Fruit fly (Drosophila melanogaster) whole organism, embryonic: ENCODE data around the gene Vha68-3.

Experiments
- CG10147 ChIP-seq: fragments of 200-800 bp; sonication (Bioruptor generic); optimal IDR thresholded peaks from 2 replicates; lab custom pipeline; 2019; ENCODE audit warnings: missing biosample characterization, mild to moderate bottlenecking, missing genetic modification characterization, moderate library complexity
- CG10543 ChIP-seq: fragments of 200-800 bp; sonication (Bioruptor generic); optimal IDR thresholded peaks from 3 replicates; lab custom pipeline; 2017; ENCODE audit warnings: missing biosample characterization, mild to moderate bottlenecking, missing genetic modification characterization, moderate library complexity
- CG11085 ChIP-seq: fragments of 200-800 bp; sonication (Bioruptor generic); IDR thresholded peaks from 2 replicates; pipeline ENCODE4 v1.3.6; 2022; ENCODE audit warnings: missing biosample characterization, missing genetic modification characterization
- CG12104 ChIP-seq: fragments of 200-800 bp; sonication (Bioruptor generic); optimal IDR thresholded peaks from 3 replicates; lab custom pipeline; 2016; ENCODE audit warnings: missing biosample characterization, missing genetic modification characterization
- CG12659 ChIP-seq: fragments of 200-800 bp; sonication (Bioruptor generic); optimal IDR thresholded peaks from 3 replicates; lab custom pipeline; 2017; ENCODE audit warnings: mild to moderate bottlenecking, missing biosample characterization, missing genetic modification reagents, missing genetic modification characterization
- CG13123 ChIP-seq: fragments of 200-800 bp; sonication (Bioruptor generic); optimal IDR thresholded peaks from 2 replicates; lab custom pipeline; 2016; ENCODE audit warnings: missing biosample characterization, missing genetic modification characterization
- CG13624 ChIP-seq: fragments of 200-800 bp; sonication (Bioruptor generic); optimal IDR thresholded peaks from 2 replicates; lab custom pipeline; 2016; ENCODE audit warnings: missing biosample characterization, missing genetic modification characterization
- CG15514 ChIP-seq: fragments of 200-800 bp; sonication (Bioruptor generic); optimal IDR thresholded peaks from 3 replicates; lab custom pipeline; 2017; ENCODE audit warnings: missing biosample characterization, missing genetic modification characterization, mild to moderate bottlenecking, moderate library complexity, missing genetic modification reagents
- CG17829 ChIP-seq: fragments of 200-800 bp; optimal IDR thresholded peaks from 2 replicates; lab custom pipeline; 2019; ENCODE audit warnings: missing biosample characterization, mild to moderate bottlenecking, missing genetic modification characterization, moderate library complexity
- CG1792 ChIP-seq: fragments of 200-800 bp; sonication (Bioruptor generic); optimal IDR thresholded peaks from 2 replicates; lab custom pipeline; 2016; ENCODE audit warnings: missing biosample characterization, missing genetic modification characterization
- CG1832 ChIP-seq: fragments of 200-800 bp; sonication (Bioruptor generic); optimal IDR thresholded peaks from 2 replicates; lab custom pipeline; 2017; ENCODE audit warnings: missing biosample characterization, mild to moderate bottlenecking, missing genetic modification characterization, inconsistent platforms
- CG2889 ChIP-seq: fragments of 200-800 bp; sonication (Bioruptor generic); IDR thresholded peaks from 3 replicates; pipeline ENCODE4 v1.3.6; 2022; ENCODE audit warnings: missing biosample characterization, missing genetic modification characterization
- CG31388 ChIP-seq: fragments of 200-800 bp; sonication (Bioruptor generic); optimal IDR thresholded peaks from 2 replicates; lab custom pipeline; 2016; ENCODE audit warnings: missing biosample characterization, missing genetic modification characterization
- CG3163 ChIP-seq: fragments of 200-800 bp; sonication (Bioruptor generic); optimal IDR thresholded peaks from 3 replicates; lab custom pipeline; 2016; ENCODE audit warnings: missing biosample characterization, missing genetic modification characterization
- CG32532 ChIP-seq: fragments of 200-800 bp; sonication (Bioruptor generic); IDR thresholded peaks from 2 replicates; pipeline ENCODE4 v1.3.6; 2022; ENCODE audit warnings: missing biosample characterization, missing genetic modification characterization
- CG32767 ChIP-seq: fragments of 200-800 bp; sonication (Bioruptor generic); IDR thresholded peaks from 2 replicates; pipeline ENCODE4 v1.3.6; 2022; ENCODE audit warnings: missing biosample characterization, missing genetic modification characterization
- CG34422 ChIP-seq: fragments of 200-800 bp; sonication (Bioruptor generic); IDR thresholded peaks from 3 replicates; pipeline ENCODE4 v1.3.6; 2022; ENCODE audit warnings: missing biosample characterization, missing genetic modification characterization
- CG3995 ChIP-seq: fragments of 200-800 bp; sonication (Bioruptor generic); optimal IDR thresholded peaks from 3 replicates; lab custom pipeline; 2016; ENCODE audit warnings: missing biosample characterization, missing genetic modification characterization
- CG6254 ChIP-seq: fragments of 200-800 bp; sonication (Bioruptor generic); optimal IDR thresholded peaks from 3 replicates; lab custom pipeline; 2017; ENCODE audit warnings: mild to moderate bottlenecking, missing biosample characterization, missing genetic modification reagents, missing genetic modification characterization
- CG6272 ChIP-seq: fragments of 200-800 bp; sonication (Bioruptor generic); IDR thresholded peaks from 2 replicates; pipeline ENCODE4 v1.3.6; 2022; ENCODE audit warnings: missing biosample characterization, missing genetic modification characterization
- CG7556 ChIP-seq: fragments of 200-800 bp; sonication (Bioruptor generic); optimal IDR thresholded peaks from 2 replicates; lab custom pipeline; 2017; ENCODE audit warnings: missing biosample characterization, mild to moderate bottlenecking, missing genetic modification characterization
- CG7928 ChIP-seq: fragments of 200-800 bp; sonication (Bioruptor generic); optimal IDR thresholded peaks from 2 replicates; lab custom pipeline; 2017; ENCODE audit warnings: missing biosample characterization, mild to moderate bottlenecking, missing genetic modification characterization
- CG8281 ChIP-seq: fragments of 200-800 bp; sonication (Bioruptor generic); optimal IDR thresholded peaks from 2 replicates; lab custom pipeline; 2018; ENCODE audit warnings: missing biosample characterization, mild to moderate bottlenecking, missing genetic modification characterization, moderate library complexity
- CG8924 ChIP-seq: fragments of 200-800 bp; optimal IDR thresholded peaks from 3 replicates; lab custom pipeline; 2019; ENCODE audit warnings: missing biosample characterization, mild to moderate bottlenecking, missing genetic modification characterization, moderate library complexity
- CHES-1-like ChIP-seq: fragments of 200-800 bp; sonication (Bioruptor generic); optimal IDR thresholded peaks from 2 replicates; lab custom pipeline; 2016; ENCODE audit warnings: missing biosample characterization, missing genetic modification characterization
- D19B ChIP-seq: fragments of 200-800 bp; sonication (Bioruptor generic); optimal IDR thresholded peaks from 2 replicates; lab custom pipeline; 2017; ENCODE audit warnings: missing biosample characterization, mild to moderate bottlenecking, missing genetic modification characterization
- HLH54F ChIP-seq: fragments of 200-800 bp; sonication (Bioruptor generic); optimal IDR thresholded peaks from 3 replicates; lab custom pipeline; 2016; ENCODE audit warnings: missing biosample characterization, missing genetic modification characterization
- Hsf ChIP-seq: fragments of 200-800 bp; sonication (Bioruptor generic); optimal IDR thresholded peaks from 3 replicates; lab custom pipeline; 2016; ENCODE audit warnings: missing biosample characterization, missing genetic modification characterization
- Myb ChIP-seq: fragments of 200-800 bp; sonication (Bioruptor generic); optimal IDR thresholded peaks from 2 replicates; lab custom pipeline; 2016; ENCODE audit warnings: missing biosample characterization, missing genetic modification characterization
- NC2α ChIP-seq: fragments of 200-800 bp; sonication (Bioruptor generic); optimal IDR thresholded peaks from 2 replicates; lab custom pipeline; 2016; ENCODE audit warnings: missing biosample characterization, missing genetic modification characterization
- Pdp1 ChIP-seq, 2 experiments: fragments of 200-800 bp; sonication (Bioruptor generic); optimal IDR thresholded peaks; 3 replicates each; lab custom pipeline; 2016; ENCODE audit warnings: missing biosample characterization in 2 of 2, missing genetic modification characterization in 2 of 2, mild to moderate bottlenecking in 1 of 2, moderate library complexity in 1 of 2
- Tbp ChIP-seq: fragments of >200 bp; optimal IDR thresholded peaks from 2 replicates; lab custom pipeline; 2018; ENCODE audit warnings: missing biosample characterization, missing genetic modification characterization
- ara ChIP-seq: fragments of 200-800 bp; sonication (Bioruptor generic); IDR thresholded peaks from 2 replicates; pipeline ENCODE4 v1.3.6; 2022; ENCODE audit warnings: missing biosample characterization, missing genetic modification characterization
- chn ChIP-seq: fragments of 200-800 bp; sonication (Bioruptor generic); optimal IDR thresholded peaks from 2 replicates; lab custom pipeline; 2016; ENCODE audit warnings: missing biosample characterization, missing genetic modification characterization
- crol ChIP-seq: fragments of 200-800 bp; sonication (Bioruptor generic); IDR thresholded peaks from 2 replicates; pipeline ENCODE4 v1.3.6; 2022; ENCODE audit warnings: missing biosample characterization, missing genetic modification characterization
- dati ChIP-seq: fragments of 200-800 bp; sonication (Bioruptor generic); IDR thresholded peaks from 2 replicates; pipeline ENCODE4 v1.3.6; 2022; ENCODE audit warnings: missing biosample characterization, missing genetic modification characterization
- fd3F ChIP-seq: fragments of 200-800 bp; sonication (Bioruptor generic); optimal IDR thresholded peaks from 2 replicates; lab custom pipeline; 2018; ENCODE audit warnings: missing biosample characterization, mild to moderate bottlenecking, missing genetic modification characterization, moderate library complexity
- fu2 ChIP-seq: fragments of 200-800 bp; sonication (Bioruptor generic); optimal IDR thresholded peaks from 2 replicates; lab custom pipeline; 2016; ENCODE audit warnings: missing biosample characterization, missing genetic modification characterization
- gsb ChIP-seq: fragments of 200-800 bp; sonication (Bioruptor generic); IDR thresholded peaks from 2 replicates; pipeline ENCODE4 v1.3.6; 2022; ENCODE audit warnings: missing biosample characterization, missing genetic modification characterization
- jumu ChIP-seq: fragments of 200-800 bp; sonication (Bioruptor generic); optimal IDR thresholded peaks from 3 replicates; lab custom pipeline; 2016; ENCODE audit warnings: missing biosample characterization, missing genetic modification characterization
- kah ChIP-seq: fragments of 200-800 bp; sonication (Bioruptor generic); optimal IDR thresholded peaks from 2 replicates; lab custom pipeline; 2018; ENCODE audit warnings: missing biosample characterization, mild to moderate bottlenecking, missing genetic modification characterization
- kay ChIP-seq: fragments of 200-800 bp; sonication (Bioruptor generic); optimal IDR thresholded peaks from 2 replicates; lab custom pipeline; 2016; ENCODE audit warnings: missing biosample characterization, missing genetic modification characterization
- mirr ChIP-seq: fragments of 200-800 bp; sonication (Bioruptor generic); optimal IDR thresholded peaks from 3 replicates; lab custom pipeline; 2018; ENCODE audit warnings: missing biosample characterization, mild to moderate bottlenecking, missing genetic modification characterization
- nau ChIP-seq: fragments of 200-800 bp; sonication (Bioruptor generic); optimal IDR thresholded peaks from 3 replicates; lab custom pipeline; 2017; ENCODE audit warnings: missing biosample characterization, mild to moderate bottlenecking, missing genetic modification characterization, missing genetic modification reagents
- prd ChIP-seq, 3 experiments: fragments of >200 bp in 2 of 3; fragments of 200-800 bp in 1 of 3; sonication (Bioruptor generic) in 1 of 3; optimal IDR thresholded peaks in 2 of 3; IDR thresholded peaks in 1 of 3; 2 replicates in 2 of 3; 3 replicates in 1 of 3; pipeline versions ENCODE4 v1.3.6 to Lab custom; 2017 to 2022; ENCODE audit warnings: missing biosample characterization in 1 of 3, missing genetic modification characterization in 1 of 3
- psq ChIP-seq: fragments of 200-800 bp; sonication (Bioruptor generic); optimal IDR thresholded peaks from 2 replicates; lab custom pipeline; 2017; ENCODE audit warnings: missing biosample characterization, missing genetic modification characterization
- slbo ChIP-seq: fragments of 200-800 bp; sonication (Bioruptor generic); IDR thresholded peaks from 2 replicates; pipeline ENCODE4 v1.3.6; 2022; ENCODE audit warnings: missing biosample characterization, missing genetic modification characterization
- trem ChIP-seq: fragments of 200-800 bp; optimal IDR thresholded peaks from 3 replicates; lab custom pipeline; 2019; ENCODE audit warnings: missing biosample characterization, mild to moderate bottlenecking, missing genetic modification characterization, moderate library complexity
- vfl ChIP-seq: fragments of 200-800 bp; sonication (Bioruptor generic); optimal IDR thresholded peaks from 2 replicates; lab custom pipeline; 2016; ENCODE audit warnings: missing biosample characterization, missing genetic modification characterization
- vvl ChIP-seq: fragments of 200-800 bp; sonication (Bioruptor generic); IDR thresholded peaks from 2 replicates; pipeline ENCODE4 v1.3.6; 2022; ENCODE audit warnings: missing biosample characterization, missing genetic modification characterization
- zen ChIP-seq: fragments of 200-800 bp; sonication (Bioruptor generic); optimal IDR thresholded peaks from 3 replicates; lab custom pipeline; 2018; ENCODE audit warnings: missing biosample characterization, mild to moderate bottlenecking, missing genetic modification characterization, moderate library complexity

Vha68-3 gene

DNA sequence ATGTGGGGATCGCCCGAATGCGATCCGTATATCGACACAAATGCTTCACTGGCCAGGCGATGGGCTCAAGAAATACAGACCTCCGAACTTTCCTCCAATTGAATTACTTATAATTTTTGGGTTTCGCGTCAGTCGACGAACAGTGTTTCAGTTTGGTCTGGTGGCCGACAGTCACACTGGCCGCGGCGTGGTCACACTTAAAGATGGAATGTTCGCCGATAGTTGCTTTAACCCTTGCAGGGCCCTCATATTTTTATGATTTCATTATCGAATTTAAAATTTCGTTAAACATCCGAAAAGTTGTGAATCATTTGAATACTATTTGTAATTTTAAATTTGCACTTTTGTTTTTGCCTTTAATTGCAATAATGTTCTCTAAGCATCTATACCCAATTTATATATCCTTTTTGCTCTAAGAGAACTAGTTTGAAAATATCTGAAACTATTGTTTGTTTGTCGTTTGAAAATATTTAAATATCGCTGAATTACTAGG, 40.5 kb downstream of the Vha68-3 start, which contains the start of gene Ube4B (continued):
- TF ChIP-seq Hsf (GFP tag; lab: Kevin White, UChicago) (peak; percentile 79), NC2α (GFP tag; lab: Kevin White, UChicago) (peak; percentile 55), D19B (GFP tag; lab: Kevin White, UChicago) (no peak), CG12104 (GFP tag; lab: Kevin White, UChicago) (no peak), kah (GFP tag; lab: Kevin White, UChicago) (no peak), chn (GFP tag; lab: Kevin White, UChicago) (peak; percentile 57), jumu (peak; percentile 78), CG13123 (GFP tag; lab: Kevin White, UChicago) (no peak), CG31388 (GFP tag; lab: Kevin White, UChicago) (no peak), prd (optimal IDR thresholded peaks at IDR 0.05; lab: Kevin White, UChicago) (no peak), prd (GFP tag; IDR thresholded peaks at IDR 0.05; lab: Robert Waterston, UW) (peak; percentile 70), CG8281 (tag; lab: Kevin White, UChicago) (no peak), CG11085 (GFP tag; lab: Robert Waterston, UW) (peak; percentile 43; the same call in 1 of the 2 replicates), CG2889 (GFP tag; lab: Robert Waterston, UW) (0 out of 3 replicates have a peak, but pooled peaks have one; percentile 30), CG1792 (GFP tag; lab: Kevin White, UChicago) (peak; percentile 7), dati (GFP tag; lab: Robert Waterston, UW) (no peak), CG6272 (GFP tag; lab: Robert Waterston, UW) (peak; percentile 62; the same call in 1 of the 2 replicates), CHES-1-like (peak; percentile 92), kay (GFP tag; lab: Kevin White, UChicago) (peak; percentile 69), CG1832 (GFP tag; lab: Kevin White, UChicago) (no peak), crol (GFP tag; lab: Robert Waterston, UW) (no peak), trem (tag; lab: Kevin White, UChicago) (peak; percentile 62), CG12659 (peak; percentile 88), psq (GFP tag; lab: Kevin White, UChicago) (peak; percentile 0), slbo (peak; percentile 87), gsb (GFP tag; lab: Robert Waterston, UW) (no peak), fu2 (GFP tag; lab: Kevin White, UChicago) (peak; percentile 57), HLH54F (GFP tag; lab: Kevin White, UChicago) (peak; percentile 76), CG6254 (GFP tag; lab: Kevin White, UChicago) (no peak), CG13624 (peak; percentile 86), CG32532 (GFP tag; lab: Robert Waterston, UW) (peak; percentile 80), vfl (GFP tag; lab: Kevin White, UChicago) (peak; percentile 52), Tbp (GFP tag; lab: Kevin White, UChicago) (no peak), CG17829 (peak; percentile 68), CG34422 (peak; percentile 77), CG10147 (GFP tag; lab: Kevin White, UChicago) (no peak), Pdp1 (GFP tag; optimal IDR thresholded peaks at IDR 0.05; lab: Kevin White, UChicago) (peak; percentile 62 to 72), CG32767 (no peak), CG10543 (GFP tag; lab: Kevin White, UChicago) (peak; percentile 69), vvl (GFP tag; lab: Robert Waterston, UW) (peak; percentile 88), fd3F (GFP tag; lab: Kevin White, UChicago) (no peak), CG7556 (GFP tag; lab: Kevin White, UChicago) (no peak), zen (tag; lab: Kevin White, UChicago) (peak; percentile 59), CG3995 (GFP tag; lab: Kevin White, UChicago) (no peak), CG8924 (tag; lab: Kevin White, UChicago) (no peak), mirr (no peak), CG7928 (GFP tag; lab: Kevin White, UChicago) (no peak), CG15514 (GFP tag; lab: Kevin White, UChicago) (peak; percentile 78), ara (peak; percentile 62), CG3163 (GFP tag; lab: Kevin White, UChicago) (peak; percentile 48), Myb (GFP tag; lab: Kevin White, UChicago) (peak; percentile 84), nau (GFP tag; lab: Kevin White, UChicago) (no peak)
